Worm (Caenorhabditis elegans): ENCODE measurements around the gene pals-30.

The pals-30 gene

ce11 chrIV:14565062-14565461, 13.3 kb upstream of the pals-30 start, which contains the start of gene Y57G11B.2 (continued):
- TF ChIP-seq Y105C5A.15 (GFP tag; IDR thresholded peaks at IDR 0.05), result no peak
- no peak for TF ChIP-seq dmd-6 (GFP tag; IDR thresholded peaks at IDR 0.05)
- no peak for TF ChIP-seq Y48G9A.11 (GFP tag; IDR thresholded peaks at IDR 0.05)
- TF ChIP-seq nhr-48 (tag; optimal IDR thresholded peaks at IDR 0.05), result no peak
- no peak for TF ChIP-seq lin-1 (GFP tag; IDR thresholded peaks at IDR 0.05)

ce11 chrIV:14562649-14563268, 11.0 kb upstream of the pals-30 start:
- TF ChIP-seq dve-1 (tag; optimal IDR thresholded peaks at IDR 0.05; ENCODE audit: insufficient read depth) (peak; percentile 14), nhr-102 (tag; optimal IDR thresholded peaks at IDR 0.05) (no peak), daf-12 (tag; optimal IDR thresholded peaks at IDR 0.05) (no peak), F49E8.2 (tag; optimal IDR thresholded peaks at IDR 0.05; ENCODE audit: borderline replicate concordance) (no peak), unc-62 (GFP tag; optimal IDR thresholded peaks at IDR 0.05 in 1 of 2) (peak in 1 of 2 experiments; percentile 80), unc-62 (tag; optimal IDR thresholded peaks at IDR 0.05) (no peak), nhr-41 (GFP tag; IDR thresholded peaks at IDR 0.05) (no peak), lin-1 (GFP tag; IDR thresholded peaks at IDR 0.05) (no peak), snpc-1.2 (GFP tag; IDR thresholded peaks at IDR 0.05) (peak; percentile 74; the same call in 1 of the 2 replicates), nhr-76 (tag; optimal IDR thresholded peaks at IDR 0.05) (no peak), pqm-1 (tag; optimal IDR thresholded peaks at IDR 0.05) (peak; percentile 75), zag-1 (tag; optimal IDR thresholded peaks at IDR 0.05) (no peak), ceh-20 (GFP tag; IDR thresholded peaks at IDR 0.05) (no peak), ama-1 (optimal IDR thresholded peaks at IDR 0.05) (no peak), dmd-9 (GFP tag; IDR thresholded peaks at IDR 0.05) (no peak), lir-3 (tag; optimal IDR thresholded peaks at IDR 0.05) (no peak), dmd-6 (GFP tag; IDR thresholded peaks at IDR 0.05) (no peak), ceh-44 (GFP tag; IDR thresholded peaks at IDR 0.05) (no peak), dmd-8 (GFP tag; IDR thresholded peaks at IDR 0.05) (no peak), egl-43 (GFP tag; IDR thresholded peaks at IDR 0.05) (no peak), daf-16 (GFP tag; optimal IDR thresholded peaks at IDR 0.05) (no peak), daf-16 (tag; optimal IDR thresholded peaks at IDR 0.05) (peak; percentile 40), lin-15B (tag; optimal IDR thresholded peaks at IDR 0.05) (no peak), daf-19 (GFP tag; conservative IDR thresholded peaks at IDR 0.05) (no peak), mxl-2 (GFP tag; conservative IDR thresholded peaks at IDR 0.05) (no peak), duxl-1 (tag; optimal IDR thresholded peaks at IDR 0.05; ENCODE audit: poor library complexity) (no peak), hif-1 (tag; optimal IDR thresholded peaks at IDR 0.05) (no peak), pha-4 (GFP tag; IDR thresholded peaks at IDR 0.05) (no peak), pha-4 (tag; optimal IDR thresholded peaks at IDR 0.05) (peak; percentile 31), aha-1 (tag) (no peak), Y48G9A.11 (GFP tag; IDR thresholded peaks at IDR 0.05) (no peak), nhr-25 (tag; optimal IDR thresholded peaks at IDR 0.05; ENCODE audit: borderline replicate concordance, insufficient read depth) (no peak), hlh-11 (tag; optimal IDR thresholded peaks at IDR 0.05) (no peak), zfp-3 (GFP tag; conservative IDR thresholded peaks at IDR 0.05) (no peak)

- TF ChIP-seq ceh-62 (tag; optimal IDR thresholded peaks at IDR 0.05), result no peak
- TF ChIP-seq hif-1 (tag; optimal IDR thresholded peaks at IDR 0.05), result no peak
- TF ChIP-seq Y5F2A.4 (GFP tag; optimal IDR thresholded peaks at IDR 0.05), result no peak
- no peak for TF ChIP-seq lin-1 (GFP tag; IDR thresholded peaks at IDR 0.05)
- no peak for TF ChIP-seq vab-7 (GFP tag; IDR thresholded peaks at IDR 0.05)
- no peak for TF ChIP-seq snpc-4 (tag; optimal IDR thresholded peaks at IDR 0.05)
- no peak for TF ChIP-seq F49E8.2 (tag; optimal IDR thresholded peaks at IDR 0.05; ENCODE audit: borderline replicate concordance)
- no peak for TF ChIP-seq zfp-3 (GFP tag; conservative IDR thresholded peaks at IDR 0.05)
- TF ChIP-seq dve-1 (tag; optimal IDR thresholded peaks at IDR 0.05; ENCODE audit: insufficient read depth), result peak; percentile 73
- TF ChIP-seq nhr-42 (GFP tag; IDR thresholded peaks at IDR 0.05), result no peak
- TF ChIP-seq pqm-1 (tag; optimal IDR thresholded peaks at IDR 0.05), result peak; percentile 36
- TF ChIP-seq mxl-3 (GFP tag; optimal IDR thresholded peaks at IDR 0.05), result no peak
- TF ChIP-seq egl-27 (tag; optimal IDR thresholded peaks at IDR 0.05), result no peak
- no peak for TF ChIP-seq tra-1 (GFP tag; IDR thresholded peaks at IDR 0.05)
- TF ChIP-seq hlh-30 (tag; optimal IDR thresholded peaks at IDR 0.05; ENCODE audit: insufficient read depth), result peak; percentile 37
- TF ChIP-seq F44E2.7 (GFP tag; IDR thresholded peaks at IDR 0.05), result no peak
- TF ChIP-seq dmd-8 (GFP tag; IDR thresholded peaks at IDR 0.05), result no peak
- no peak for TF ChIP-seq mes-2 (tag; optimal IDR thresholded peaks at IDR 0.05; ENCODE audit: poor library complexity, severe bottlenecking)
- no peak for TF ChIP-seq daf-16 (GFP tag; optimal IDR thresholded peaks at IDR 0.05)
- TF ChIP-seq daf-16 (tag; optimal IDR thresholded peaks at IDR 0.05), result peak; percentile 85
- no peak for TF ChIP-seq D1046.2 (GFP tag; IDR thresholded peaks at IDR 0.05)
Observed at ce11 chrIV:14561677-14562076, 9.9 kb upstream of the pals-30 start.
